Worm (Caenorhabditis elegans): ENCODE results near the gene sre-34.
A peak's percentile ranks its signal among the peaks of the same experiment; 100 is the strongest.

Gene sre-34

ce11 chrII:12444679-12445376, 5.1 kb upstream of the sre-34 start, which contains the start of the genes W05H5.1 and pitr-6:
W05H5.1 (minus strand) TSS chrII:12444779.
pitr-6 (plus strand) TSS chrII:12445326.
- TF ChIP-seq ztf-28 (GFP tag; IDR thresholded peaks at IDR 0.05), result 0 out of 2 replicates have a peak, but pooled peaks have one; percentile 15
- TF ChIP-seq Y95B8A.8 (GFP tag; IDR thresholded peaks at IDR 0.05), result no peak

DNA sequence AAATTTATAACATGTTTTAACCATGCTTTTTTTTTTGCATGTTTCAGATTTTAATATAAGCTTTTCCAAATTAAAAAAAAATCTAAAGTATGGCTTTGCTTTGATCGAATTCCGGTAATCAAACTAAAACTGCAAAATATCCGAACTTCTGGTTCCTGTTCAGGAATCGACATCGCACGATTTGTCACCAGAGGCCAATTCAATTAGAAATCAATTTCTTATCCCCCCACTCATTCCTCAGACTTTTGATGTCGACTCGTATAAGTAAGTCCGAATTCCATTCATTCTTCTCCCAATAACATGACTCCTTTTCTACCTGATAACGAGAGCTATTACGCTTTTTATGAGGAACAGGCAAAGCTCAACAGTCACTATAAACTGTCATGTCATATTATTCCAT, 1.7 kb upstream of the sre-34 start, which contains the start of gene srh-27:
srh-27 (plus strand) TSS at position 301 of the 400 bp plus-strand sequence.
- no peak for TF ChIP-seq rpc-1 (optimal IDR thresholded peaks at IDR 0.05)
- TF ChIP-seq rpc-1 (tag; optimal IDR thresholded peaks at IDR 0.05), result no peak
- no peak for TF ChIP-seq let-607 (tag; optimal IDR thresholded peaks at IDR 0.05)
- no peak for TF ChIP-seq B0261.1 (tag; optimal IDR thresholded peaks at IDR 0.05)
- no peak for TF ChIP-seq F55B11.4 (tag; optimal IDR thresholded peaks at IDR 0.05; ENCODE audit: borderline replicate concordance, insufficient read depth)
- no peak for TF ChIP-seq C17E4.6 (GFP tag; IDR thresholded peaks at IDR 0.05)
- TF ChIP-seq efl-1 (GFP tag; optimal IDR thresholded peaks at IDR 0.05), result no peak
- no peak for TF ChIP-seq K12H6.12 (tag; optimal IDR thresholded peaks at IDR 0.05)
- no peak for TF ChIP-seq egl-18 (GFP tag; IDR thresholded peaks at IDR 0.05)
- TF ChIP-seq F49E8.2 (tag; optimal IDR thresholded peaks at IDR 0.05; ENCODE audit: insufficient read depth), result no peak
- TF ChIP-seq nhr-27 (tag; optimal IDR thresholded peaks at IDR 0.05), result no peak
- no peak for TF ChIP-seq attf-5 (GFP tag; optimal IDR thresholded peaks at IDR 0.05)
- no peak for TF ChIP-seq lin-35 (GFP tag; optimal IDR thresholded peaks at IDR 0.05)
- TF ChIP-seq somi-1 (GFP tag; optimal IDR thresholded peaks at IDR 0.05), result no peak
- no peak for TF ChIP-seq snpc-4 (GFP tag; optimal IDR thresholded peaks at IDR 0.05)
- no peak for TF ChIP-seq snpc-4 (tag; optimal IDR thresholded peaks at IDR 0.05)
- TF ChIP-seq athp-1 (tag; optimal IDR thresholded peaks at IDR 0.05), result no peak
- TF ChIP-seq tbp1 (GFP tag; optimal IDR thresholded peaks at IDR 0.05), result no peak

ce11 chrII:12452754-12453352, 2.9 kb downstream of the sre-34 start, which contains the start of the genes sre-35 and sre-33:
sre-35 (minus strand) TSS chrII:12452854.
sre-33 (plus strand) TSS chrII:12453302.
- no peak for TF ChIP-seq ztf-6 (GFP tag; IDR thresholded peaks at IDR 0.05)
- TF ChIP-seq K12H6.12 (tag; optimal IDR thresholded peaks at IDR 0.05), result no peak
- TF ChIP-seq mes-4 (tag; optimal IDR thresholded peaks at IDR 0.05), result no peak

DNA sequence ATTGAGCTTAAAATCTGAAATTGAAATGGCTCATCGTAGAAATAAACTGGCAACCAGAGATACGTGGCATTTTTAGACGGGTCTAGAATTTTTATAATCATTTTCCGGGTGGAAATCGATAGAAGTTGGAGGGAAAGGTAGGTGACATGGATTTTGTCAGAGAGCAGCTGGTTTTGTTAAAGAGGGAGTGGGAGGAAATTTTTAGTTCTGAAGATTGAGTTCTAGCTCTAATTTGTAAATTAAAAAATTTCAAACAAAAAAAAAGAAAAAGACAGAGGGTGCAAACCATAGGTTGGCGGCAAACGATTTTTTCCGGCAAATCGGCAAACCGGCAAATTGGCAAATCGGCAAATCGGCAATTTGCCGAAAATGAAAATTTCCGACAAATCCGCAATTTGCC, 6.7 kb downstream of the sre-34 start, which contains the start of gene sre-32:
sre-32 (minus strand) TSS at position 101 of the 400 bp plus-strand sequence.
- TF ChIP-seq B0035.1 (tag; optimal IDR thresholded peaks at IDR 0.05) (no peak), Y53G8AR.9 (GFP tag; conservative IDR thresholded peaks at IDR 0.05) (no peak), cebp-1 (GFP tag; IDR thresholded peaks at IDR 0.05) (no peak), cebp-1 (tag; optimal IDR thresholded peaks at IDR 0.05) (no peak)

DNA sequence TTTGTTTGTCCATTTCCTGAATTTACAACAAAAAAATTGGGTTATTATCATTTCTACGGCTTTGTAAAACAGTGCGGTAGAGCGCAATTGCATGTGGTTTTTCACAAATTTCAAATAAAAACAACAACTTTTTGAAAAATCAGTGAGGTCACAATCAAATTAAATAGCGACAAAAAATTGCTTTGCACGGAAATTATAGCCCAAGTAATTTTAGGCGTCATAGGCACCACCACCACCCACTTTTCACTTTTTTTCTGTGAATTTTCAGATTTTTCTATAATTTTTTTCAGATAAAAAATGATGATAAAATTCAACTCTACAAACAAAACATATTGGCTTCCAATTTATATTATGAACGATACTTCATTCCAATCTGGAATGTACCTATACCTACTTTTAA, 7.3 kb downstream of the sre-34 start, which contains the start of gene sre-38:
sre-38 (plus strand) TSS at position 301 of the 400 bp plus-strand sequence.
- TF ChIP-seq mcd-1 (GFP tag; IDR thresholded peaks at IDR 0.05), result no peak
- no peak for TF ChIP-seq repo-1 (tag; optimal IDR thresholded peaks at IDR 0.05)
- TF ChIP-seq ztf-25 (GFP tag; IDR thresholded peaks at IDR 0.05), result no peak
- no peak for TF ChIP-seq B0035.1 (tag; optimal IDR thresholded peaks at IDR 0.05)
- no peak for TF ChIP-seq rec-8 (tag; optimal IDR thresholded peaks at IDR 0.05)
- no peak for TF ChIP-seq ztf-6 (GFP tag; IDR thresholded peaks at IDR 0.05)
- no peak for TF ChIP-seq sdz-38 (tag; optimal IDR thresholded peaks at IDR 0.05)
- no peak for TF ChIP-seq ekl-4 (GFP tag; IDR thresholded peaks at IDR 0.05)
